Worm (Caenorhabditis elegans) whole organism, late embryonic: ENCODE measurements around the gene oac-55.
A peak's percentile ranks its signal among the peaks of the same experiment; 100 is the strongest.

Source experiments
- C38D4.7 ChIP-seq: fragments of 200-800 bp; sonication (Bioruptor generic); optimal IDR thresholded peaks from 2 replicates; lab custom pipeline; 2018; ENCODE audit warnings: mild to moderate bottlenecking, missing genetic modification characterization, moderate library complexity, missing compliant biosample characterization
- F13H6.1 ChIP-seq: sonication (generic microtip); optimal IDR thresholded peaks from 2 replicates; lab custom pipeline; 2016; ENCODE audit warnings: missing genetic modification characterization, missing compliant biosample characterization
- K02D7.2 ChIP-seq: sonication (generic microtip); optimal IDR thresholded peaks from 2 replicates; lab custom pipeline; 2017; ENCODE audit warnings: mild to moderate bottlenecking, missing genetic modification characterization, missing compliant biosample characterization
- K09A11.1 ChIP-seq: sonication (generic microtip); optimal IDR thresholded peaks from 2 replicates; lab custom pipeline; 2017; ENCODE audit warnings: antibody characterized with exemption, mild to moderate bottlenecking, missing genetic modification characterization, missing compliant biosample characterization; ENCODE audit not compliant: insufficient read depth
- Y22D7AL.16 ChIP-seq: sonication (generic microtip); optimal IDR thresholded peaks from 2 replicates; lab custom pipeline; 2016; ENCODE audit warnings: missing genetic modification characterization, missing compliant biosample characterization
- ceh-2 ChIP-seq: sonication (generic microtip); optimal IDR thresholded peaks from 2 replicates; lab custom pipeline; 2016; ENCODE audit warnings: missing genotype, missing genetic modification characterization, missing compliant biosample characterization
- ceh-22 ChIP-seq: sonication (generic microtip); optimal IDR thresholded peaks from 2 replicates; lab custom pipeline; 2017; ENCODE audit warnings: missing biosample characterization, missing genetic modification characterization
- ceh-24 ChIP-seq: sonication (generic microtip); optimal IDR thresholded peaks from 2 replicates; lab custom pipeline; 2016; ENCODE audit warnings: mild to moderate bottlenecking, missing genetic modification characterization, missing compliant biosample characterization
- ceh-30 ChIP-seq: fragments of 150-350 bp; optimal IDR thresholded peaks from 2 replicates; lab custom pipeline; 2014; ENCODE audit warnings: missing biosample characterization, missing genetic modification characterization
- ceh-6 ChIP-seq: fragments of 200-800 bp; sonication (Bioruptor generic); optimal IDR thresholded peaks from 2 replicates; lab custom pipeline; 2018; ENCODE audit warnings: mild to moderate bottlenecking, missing genetic modification characterization, missing compliant biosample characterization
- che-1 ChIP-seq: sonication (generic microtip); optimal IDR thresholded peaks from 2 replicates; lab custom pipeline; 2016; ENCODE audit warnings: mild to moderate bottlenecking, missing genetic modification characterization, missing compliant biosample characterization
- dmd-4 ChIP-seq: sonication (generic microtip); optimal IDR thresholded peaks from 2 replicates; lab custom pipeline; 2016; ENCODE audit warnings: borderline replicate concordance, missing genetic modification characterization, missing compliant biosample characterization
- dve-1 ChIP-seq: sonication (generic microtip); optimal IDR thresholded peaks from 2 replicates; lab custom pipeline; 2017; ENCODE audit warnings: antibody characterized with exemption, mild to moderate bottlenecking, missing genetic modification characterization, missing compliant biosample characterization
- ets-4 ChIP-seq: sonication (generic microtip); optimal IDR thresholded peaks from 2 replicates; lab custom pipeline; 2016; ENCODE audit warnings: missing genetic modification characterization, missing compliant biosample characterization
- eyg-1 ChIP-seq: sonication (generic microtip); optimal IDR thresholded peaks from 2 replicates; lab custom pipeline; 2016; ENCODE audit warnings: missing genotype, missing genetic modification characterization, missing compliant biosample characterization
- fax-1 ChIP-seq: sonication (generic microtip); optimal IDR thresholded peaks from 2 replicates; lab custom pipeline; 2016; ENCODE audit warnings: missing genotype, missing genetic modification characterization, missing compliant biosample characterization
- fkh-6 ChIP-seq: sonication (generic microtip); optimal IDR thresholded peaks from 2 replicates; lab custom pipeline; 2016; ENCODE audit warnings: missing genetic modification characterization, missing compliant biosample characterization
- gmeb-2 ChIP-seq: sonication (generic microtip); optimal IDR thresholded peaks from 2 replicates; lab custom pipeline; 2016; ENCODE audit warnings: missing genetic modification characterization, inconsistent platforms, missing compliant biosample characterization
- hlh-15 ChIP-seq: sonication (generic microtip); optimal IDR thresholded peaks from 2 replicates; lab custom pipeline; 2016; ENCODE audit warnings: missing genetic modification characterization, missing compliant biosample characterization
- hlh-30 ChIP-seq: sonication (generic microtip); optimal IDR thresholded peaks from 2 replicates; lab custom pipeline; 2017; ENCODE audit warnings: antibody characterized with exemption, missing genetic modification characterization, missing compliant biosample characterization; ENCODE audit not compliant: insufficient read depth
- lim-6 ChIP-seq: sonication (generic microtip); optimal IDR thresholded peaks from 2 replicates; lab custom pipeline; 2016; ENCODE audit warnings: missing genetic modification characterization, missing compliant biosample characterization
- lin-11 ChIP-seq: fragments of 200-800 bp; sonication (Bioruptor generic); optimal IDR thresholded peaks from 2 replicates; lab custom pipeline; 2018; ENCODE audit warnings: mild to moderate bottlenecking, missing genetic modification characterization, missing compliant biosample characterization
- nfya-1 ChIP-seq: sonication (generic microtip); optimal IDR thresholded peaks from 2 replicates; lab custom pipeline; 2017; ENCODE audit warnings: missing genetic modification characterization, mild to moderate bottlenecking, missing compliant biosample characterization, antibody characterized with exemption, moderate library complexity
- nhr-232 ChIP-seq: sonication (generic microtip); optimal IDR thresholded peaks from 2 replicates; lab custom pipeline; 2016; ENCODE audit warnings: missing genetic modification characterization, missing compliant biosample characterization
- npax-4 ChIP-seq: sonication (generic microtip); optimal IDR thresholded peaks from 2 replicates; lab custom pipeline; 2016; ENCODE audit warnings: missing genetic modification characterization, missing compliant biosample characterization
- pag-3 ChIP-seq: sonication (generic microtip); optimal IDR thresholded peaks from 2 replicates; lab custom pipeline; 2016; ENCODE audit warnings: missing compliant biosample characterization, missing genetic modification characterization, borderline replicate concordance
- pat-9 ChIP-seq: fragments of 200-800 bp; sonication (Bioruptor generic); optimal IDR thresholded peaks from 2 replicates; lab custom pipeline; 2018; ENCODE audit warnings: mild to moderate bottlenecking, missing genetic modification characterization, moderate library complexity, missing compliant biosample characterization
- pax-1 ChIP-seq: fragments of 150-350 bp; optimal IDR thresholded peaks from 2 replicates; lab custom pipeline; 2014; ENCODE audit warnings: missing biosample characterization, missing genetic modification characterization
- pros-1 ChIP-seq: fragments of 150-350 bp; optimal IDR thresholded peaks from 2 replicates; lab custom pipeline; 2014; ENCODE audit warnings: missing biosample characterization, missing genetic modification reagents, missing genetic modification characterization
- sox-4 ChIP-seq: sonication (generic microtip); optimal IDR thresholded peaks from 2 replicates; lab custom pipeline; 2017; ENCODE audit warnings: mild to moderate bottlenecking, missing genetic modification characterization, inconsistent platforms, missing compliant biosample characterization
- tbx-2 ChIP-seq: sonication (generic microtip); optimal IDR thresholded peaks from 2 replicates; lab custom pipeline; 2016; ENCODE audit warnings: missing genetic modification characterization, missing compliant biosample characterization
- unc-42 ChIP-seq: sonication (generic microtip); optimal IDR thresholded peaks from 2 replicates; lab custom pipeline; 2016; ENCODE audit warnings: missing genotype, missing genetic modification characterization, missing compliant biosample characterization
- unc-55 ChIP-seq: sonication (generic microtip); optimal IDR thresholded peaks from 2 replicates; lab custom pipeline; 2017; ENCODE audit warnings: missing biosample characterization, missing genetic modification reagents, missing genetic modification characterization
- zip-5 ChIP-seq: sonication (generic microtip); optimal IDR thresholded peaks from 2 replicates; lab custom pipeline; 2016; ENCODE audit warnings: missing genetic modification characterization, missing compliant biosample characterization
- ztf-16 ChIP-seq: sonication (generic microtip); optimal IDR thresholded peaks from 2 replicates; lab custom pipeline; 2017; ENCODE audit warnings: missing genetic modification characterization, missing compliant biosample characterization

Gene oac-55

DNA sequence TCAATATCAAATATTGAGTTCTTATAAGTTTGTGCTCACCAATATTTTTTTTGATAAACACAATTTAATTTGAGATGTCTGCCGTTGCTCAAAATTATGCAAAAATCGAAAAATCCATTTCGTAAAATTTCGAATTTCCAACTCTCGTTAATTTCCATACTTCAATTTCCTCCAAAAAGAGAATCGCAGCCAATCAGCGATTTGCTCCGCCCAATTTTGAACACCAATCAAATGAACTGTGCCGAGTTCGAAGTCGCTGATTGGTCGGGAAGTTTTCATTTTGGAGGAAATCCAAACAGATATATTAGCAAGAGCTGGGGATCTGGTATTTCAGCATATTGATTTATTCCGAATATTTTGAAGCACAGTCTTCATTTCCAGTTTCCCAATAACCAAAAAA lies 46.9 kb downstream of the oac-55 start:
- TF ChIP-seq ceh-24 (no peak), lin-11 (tag; lab: Kevin White, UChicago) (no peak), Y22D7AL.16 (tag; lab: Kevin White, UChicago) (no peak), nfya-1 (tag; lab: Kevin White, UChicago) (peak; percentile 56), npax-4 (tag; lab: Kevin White, UChicago) (no peak)

ce11 chrV:3808336-3808735 lies 47.4 kb downstream of the oac-55 start, which contains the start of gene srw-6:
srw-6 (plus strand) TSS chrV:3808636.
- TF ChIP-seq F13H6.1 (tag; lab: Kevin White, UChicago) (no peak), ceh-2 (tag; lab: Kevin White, UChicago) (no peak), ceh-24 (no peak), gmeb-2 (no peak), lin-11 (tag; lab: Kevin White, UChicago) (no peak), pros-1 (no peak), che-1 (tag; lab: Kevin White, UChicago) (no peak), fkh-6 (tag; lab: Kevin White, UChicago) (no peak), ceh-30 (tag; lab: Kevin White, UChicago) (no peak), unc-55 (no peak), hlh-30 (tag; lab: Kevin White, UChicago) (no peak), sox-4 (tag; lab: Kevin White, UChicago) (no peak)

DNA sequence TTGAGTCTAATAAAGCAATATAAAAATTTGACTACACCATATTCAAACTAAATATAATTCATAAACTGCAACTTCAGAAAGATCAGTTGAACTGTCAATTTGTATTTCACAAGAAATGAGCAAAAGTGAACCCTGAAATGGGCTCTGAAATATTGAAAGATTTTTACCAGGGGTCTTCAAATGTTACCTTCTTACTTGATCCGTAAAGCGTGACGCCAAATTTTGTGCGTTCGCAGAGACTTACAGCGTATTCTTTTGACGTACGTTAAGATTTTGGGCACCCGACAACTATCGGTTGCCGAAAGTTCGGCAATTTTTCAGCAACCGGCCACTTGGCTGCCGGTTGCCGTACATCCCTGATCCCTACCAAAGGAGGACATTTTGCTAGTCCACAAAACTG lies 49.1 kb downstream of the oac-55 start:
- TF ChIP-seq C38D4.7 (GFP tag; lab: Kevin White, UChicago) (no peak), dve-1 (tag; lab: Kevin White, UChicago) (no peak), pat-9 (tag; lab: Kevin White, UChicago) (no peak), unc-55 (no peak), ceh-6 (no peak), K09A11.1 (tag; lab: Kevin White, UChicago) (no peak), sox-4 (tag; lab: Kevin White, UChicago) (no peak), unc-42 (tag; lab: Kevin White, UChicago) (no peak), ceh-24 (no peak), fkh-6 (tag; lab: Kevin White, UChicago) (no peak), ets-4 (no peak), dmd-4 (tag; lab: Kevin White, UChicago) (no peak), zip-5 (no peak), pax-1 (tag; lab: Kevin White, UChicago) (no peak), ceh-2 (tag; lab: Kevin White, UChicago) (no peak), ztf-16 (tag; lab: Kevin White, UChicago) (no peak), ceh-30 (tag; lab: Kevin White, UChicago) (no peak), tbx-2 (no peak), K02D7.2 (tag; lab: Kevin White, UChicago) (no peak)

- no peak for TF ChIP-seq unc-55
- no peak for TF ChIP-seq Y22D7AL.16 (tag; lab: Kevin White, UChicago)
- no peak for TF ChIP-seq C38D4.7 (GFP tag; lab: Kevin White, UChicago)
- TF ChIP-seq lim-6 (tag; lab: Kevin White, UChicago) = no peak
- TF ChIP-seq nhr-232 (tag; lab: Kevin White, UChicago) = no peak
- TF ChIP-seq pag-3 (tag; lab: Kevin White, UChicago) = no peak
- TF ChIP-seq ceh-6 = no peak
- no peak for TF ChIP-seq eyg-1 (tag; lab: Kevin White, UChicago)
- no peak for TF ChIP-seq pros-1
- no peak for TF ChIP-seq fax-1 (tag; lab: Kevin White, UChicago)
- no peak for TF ChIP-seq ceh-22 (tag; lab: Kevin White, UChicago)
- no peak for TF ChIP-seq hlh-15
- TF ChIP-seq gmeb-2 = no peak
These were observed 50.6 kb downstream of the oac-55 start, which contains the start of gene scl-13 for ce11 chrV:3811541-3811940. scl-13 (minus strand) TSS chrV:3811641.
